Fruit fly (Drosophila melanogaster): ENCODE results near the gene Vps33B.

Vps33B gene

dm6 chr3R:25466166-25466565 is 7.1 kb upstream of the Vps33B start:
- TF ChIP-seq CG4854 (GFP tag; optimal IDR thresholded peaks at IDR 0.05) (no peak), sqz (GFP tag; optimal IDR thresholded peaks at IDR 0.05) (peak; percentile 26), Ravus (GFP tag; IDR thresholded peaks at IDR 0.05) (no peak), CG18262 (tag; optimal IDR thresholded peaks at IDR 0.05) (no peak)

dm6 chr3R:25471853-25472634 is 1.2 kb upstream of the Vps33B start:
- no peak for TF ChIP-seq CG14965 (GFP tag; optimal IDR thresholded peaks at IDR 0.05; ENCODE audit: borderline replicate concordance)
- TF ChIP-seq CG15011 (GFP tag; optimal IDR thresholded peaks at IDR 0.05): no peak
- TF ChIP-seq psq (GFP tag; optimal IDR thresholded peaks at IDR 0.05): peak; percentile 81
- TF ChIP-seq CG17385 (GFP tag; optimal IDR thresholded peaks at IDR 0.05): peak; percentile 55
- peak; percentile 60 for TF ChIP-seq Aef1 (GFP tag; IDR thresholded peaks at IDR 0.05)
- no peak for TF ChIP-seq Pdp1 (GFP tag; optimal IDR thresholded peaks at IDR 0.05)
- no peak for TF ChIP-seq CG2129 (GFP tag; IDR thresholded peaks at IDR 0.05; ENCODE audit: partially characterized antibody)
- no peak for TF ChIP-seq sqz (GFP tag; optimal IDR thresholded peaks at IDR 0.05)
- TF ChIP-seq repo (GFP tag; optimal IDR thresholded peaks at IDR 0.05): no peak
- TF ChIP-seq Elba2 (GFP tag; optimal IDR thresholded peaks at IDR 0.05): peak; percentile 76
- TF ChIP-seq Awh (GFP tag; IDR thresholded peaks at IDR 0.05): no peak
- TF ChIP-seq slou (GFP tag; optimal IDR thresholded peaks at IDR 0.05): no peak
- TF ChIP-seq Hr3 (GFP tag; optimal IDR thresholded peaks at IDR 0.05): no peak
- peak; percentile 68 for TF ChIP-seq D (optimal IDR thresholded peaks at IDR 0.05)
- TF ChIP-seq D (GFP tag; optimal IDR thresholded peaks at IDR 0.05): no peak
- peak; percentile 55 for TF ChIP-seq CG8924 (tag; optimal IDR thresholded peaks at IDR 0.05)
- no peak for TF ChIP-seq Atf6 (GFP tag; IDR thresholded peaks at IDR 0.05)
- no peak for TF ChIP-seq CG3995 (GFP tag; optimal IDR thresholded peaks at IDR 0.05)
- TF ChIP-seq CG30403 (GFP tag; optimal IDR thresholded peaks at IDR 0.05): no peak
- no peak for TF ChIP-seq Abd-B (GFP tag; optimal IDR thresholded peaks at IDR 0.05)
- no peak for TF ChIP-seq hkb (optimal IDR thresholded peaks at IDR 0.05)
- TF ChIP-seq hkb (GFP tag; IDR thresholded peaks at IDR 0.05): peak; percentile 11; the same call in 1 of the 2 replicates
- TF ChIP-seq pros (GFP tag; optimal IDR thresholded peaks at IDR 0.05): peak; percentile 9
- no peak for TF ChIP-seq HLH54F (GFP tag; optimal IDR thresholded peaks at IDR 0.05)
- TF ChIP-seq CG4360 (GFP tag; IDR thresholded peaks at IDR 0.05): peak; percentile 98
- TF ChIP-seq CG9876 (GFP tag; optimal IDR thresholded peaks at IDR 0.05): no peak
- no peak for TF ChIP-seq crol (GFP tag; IDR thresholded peaks at IDR 0.05)
- no peak for TF ChIP-seq croc (GFP tag; conservative IDR thresholded peaks at IDR 0.05)
- TF ChIP-seq sens (GFP tag): peak; percentile 58
- TF ChIP-seq CG13624 (GFP tag; optimal IDR thresholded peaks at IDR 0.05): no peak
- TF ChIP-seq kah (GFP tag; optimal IDR thresholded peaks at IDR 0.05): peak; percentile 67
- TF ChIP-seq CG4854 (GFP tag; optimal IDR thresholded peaks at IDR 0.05): no peak
- TF ChIP-seq kni (GFP tag; optimal IDR thresholded peaks at IDR 0.05): no peak
- TF ChIP-seq Hand (GFP tag; optimal IDR thresholded peaks at IDR 0.05): no peak
- TF ChIP-seq chinmo (GFP tag; IDR thresholded peaks at IDR 0.05; ENCODE audit: partially characterized antibody): 0 out of 4 replicates have a peak, but pooled peaks have one; percentile 6
- TF ChIP-seq CG14860 (GFP tag; IDR thresholded peaks at IDR 0.05; ENCODE audit: partially characterized antibody): no peak
- TF ChIP-seq CG7745 (tag; optimal IDR thresholded peaks at IDR 0.05): peak; percentile 48
- peak; percentile 73; the same call in 1 of the 3 replicates for TF ChIP-seq CG2199 (GFP tag; IDR thresholded peaks at IDR 0.05)
- TF ChIP-seq CG15479 (GFP tag; optimal IDR thresholded peaks at IDR 0.05): peak; percentile 66
- no peak for TF ChIP-seq zf30C (GFP tag; optimal IDR thresholded peaks at IDR 0.05)
